Worm (Caenorhabditis elegans): ENCODE results near the gene glb-5.
A peak's percentile ranks its signal among the peaks of the same experiment; 100 is the strongest.

glb-5 gene

ce11 chrV:5592323-5592722 lies 33.6 kb downstream of the glb-5 start, which contains the start of gene vps-37 (continued):
- TF ChIP-seq unc-98 (GFP tag; IDR thresholded peaks at IDR 0.05) (no peak), lin-15B (tag; optimal IDR thresholded peaks at IDR 0.05) (peak; percentile 78), dsc-1 (tag; optimal IDR thresholded peaks at IDR 0.05) (peak; percentile 70), vab-15 (tag; optimal IDR thresholded peaks at IDR 0.05) (no peak), sup-37 (GFP tag; optimal IDR thresholded peaks at IDR 0.05) (no peak), dpl-1 (GFP tag; optimal IDR thresholded peaks at IDR 0.05) (peak; percentile 74 to 85 (median 84)), tlp-1 (tag; optimal IDR thresholded peaks at IDR 0.05) (no peak), unc-30 (tag; optimal IDR thresholded peaks at IDR 0.05) (peak; percentile 2), blmp-1 (tag; optimal IDR thresholded peaks at IDR 0.05) (peak; percentile 62), sox-4 (tag; optimal IDR thresholded peaks at IDR 0.05) (peak; percentile 35), egl-27 (tag; optimal IDR thresholded peaks at IDR 0.05) (no peak), Y116A8C.19 (tag; optimal IDR thresholded peaks at IDR 0.05; ENCODE audit: borderline replicate concordance) (no peak), ceh-82 (tag; optimal IDR thresholded peaks at IDR 0.05) (peak; percentile 81 to 92 (median 86)), lin-14 (GFP tag; optimal IDR thresholded peaks at IDR 0.05) (peak; percentile 79), aha-1 (tag; optimal IDR thresholded peaks at IDR 0.05) (no peak), unc-86 (tag; optimal IDR thresholded peaks at IDR 0.05) (peak; percentile 70), jun-1 (tag; optimal IDR thresholded peaks at IDR 0.05) (no peak), hlh-17 (GFP tag; optimal IDR thresholded peaks at IDR 0.05; ENCODE audit: borderline replicate concordance) (no peak), sptf-1 (tag; optimal IDR thresholded peaks at IDR 0.05) (no peak), nhr-20 (tag; optimal IDR thresholded peaks at IDR 0.05) (peak; percentile 79), ztf-4 (tag; optimal IDR thresholded peaks at IDR 0.05) (peak; percentile 69), hpl-2 (GFP tag; optimal IDR thresholded peaks at IDR 0.05) (no peak), ztf-11 (tag; optimal IDR thresholded peaks at IDR 0.05) (peak in 1 of 2 experiments; percentile 34), swsn-7 (tag; optimal IDR thresholded peaks at IDR 0.05) (peak; percentile 82), nhr-19 (GFP tag; conservative IDR thresholded peaks at IDR 0.05) (peak; percentile 82), alr-1 (tag; optimal IDR thresholded peaks at IDR 0.05; ENCODE audit: borderline replicate concordance) (no peak), ama-1 (optimal IDR thresholded peaks at IDR 0.05) (peak; percentile 25), pqm-1 (tag; optimal IDR thresholded peaks at IDR 0.05) (no peak), pag-3 (tag; optimal IDR thresholded peaks at IDR 0.05; ENCODE audit: borderline replicate concordance, insufficient read depth) (no peak), egl-13 (tag; optimal IDR thresholded peaks at IDR 0.05) (no peak), nhr-47 (tag; optimal IDR thresholded peaks at IDR 0.05) (peak; percentile 82)

- TF ChIP-seq nhr-90 (tag; optimal IDR thresholded peaks at IDR 0.05; ENCODE audit: poor library complexity), result no peak
- TF ChIP-seq ceh-8 (GFP tag; optimal IDR thresholded peaks at IDR 0.05), result no peak
- no peak for TF ChIP-seq tbx-2 (tag; optimal IDR thresholded peaks at IDR 0.05)
- no peak for TF ChIP-seq nhr-84 (tag; optimal IDR thresholded peaks at IDR 0.05)
- TF ChIP-seq nhr-47 (tag; optimal IDR thresholded peaks at IDR 0.05), result no peak
- no peak for TF ChIP-seq lin-35 (GFP tag; optimal IDR thresholded peaks at IDR 0.05)
- TF ChIP-seq unc-62 (GFP tag; optimal IDR thresholded peaks at IDR 0.05), result no peak
- TF ChIP-seq C04F5.9 (tag; optimal IDR thresholded peaks at IDR 0.05), result no peak
- TF ChIP-seq nhr-28 (tag; optimal IDR thresholded peaks at IDR 0.05), result no peak
These were observed 34.7 kb downstream of the glb-5 start, which contains the start of gene mrpl-48 for ce11 chrV:5593406-5593805. Gene mrpl-48 (plus strand): TSS chrV:5593706.

DNA sequence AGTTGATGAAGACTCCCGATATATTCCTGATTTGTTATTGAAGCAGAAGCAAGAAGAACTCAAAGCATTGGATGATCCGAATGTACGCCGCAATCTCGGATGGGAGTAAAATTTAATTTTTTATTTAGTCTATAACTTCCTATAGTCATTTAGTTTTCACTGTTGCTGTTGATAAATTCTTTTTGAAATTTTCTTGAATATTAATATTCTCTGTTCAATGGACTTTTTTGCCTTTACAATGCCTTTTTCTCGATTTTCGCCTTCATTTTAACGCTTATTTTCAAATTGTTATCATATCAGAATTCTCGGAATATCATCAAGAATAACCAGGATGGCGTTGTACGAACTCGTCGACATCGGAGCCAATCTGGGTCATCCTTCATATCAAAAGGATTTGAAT lies 35.6 kb downstream of the glb-5 start, which contains the start of gene crn-2:
TSS of gene crn-2 (plus strand) at position 301 of the 400 bp plus-strand sequence.
- TF ChIP-seq aha-1 (tag; optimal IDR thresholded peaks at IDR 0.05) (no peak), nhr-85 (tag) (no peak)
